Fruit fly (Drosophila melanogaster) Kc167 (cell line): ENCODE measurements around the gene CG6891.

Source experiments
- Sin3A ChIP-seq: fragments of >200 bp; optimal IDR thresholded peaks from 2 replicates; lab custom pipeline; 2018; ENCODE audit warnings: missing external identifiers
- h ChIP-seq: fragments of >200 bp; optimal IDR thresholded peaks from 3 replicates; lab custom pipeline; 2018; ENCODE audit warnings: missing external identifiers
- insv ChIP-seq: fragments of >200 bp; optimal IDR thresholded peaks from 3 replicates; lab custom pipeline; 2018; ENCODE audit warnings: missing external identifiers
- ttk ChIP-seq: sonication (Bioruptor generic); optimal IDR thresholded peaks from 2 replicates; lab custom pipeline; 2017; ENCODE audit warnings: missing external identifiers

- no peak for TF ChIP-seq insv (lab: Kevin White, UChicago)
- TF ChIP-seq h (lab: Kevin White, UChicago), result no peak
- no peak for TF ChIP-seq ttk (lab: Kevin White, UChicago)
- TF ChIP-seq Sin3A (lab: Kevin White, UChicago), result no peak
Observed at dm6 chrX:18791368-18791767, 16.3 kb downstream of the CG6891 start, which contains the start of gene Atg101.
